Fruit fly (Drosophila melanogaster): ENCODE results near the gene fh.

Gene fh

DNA sequence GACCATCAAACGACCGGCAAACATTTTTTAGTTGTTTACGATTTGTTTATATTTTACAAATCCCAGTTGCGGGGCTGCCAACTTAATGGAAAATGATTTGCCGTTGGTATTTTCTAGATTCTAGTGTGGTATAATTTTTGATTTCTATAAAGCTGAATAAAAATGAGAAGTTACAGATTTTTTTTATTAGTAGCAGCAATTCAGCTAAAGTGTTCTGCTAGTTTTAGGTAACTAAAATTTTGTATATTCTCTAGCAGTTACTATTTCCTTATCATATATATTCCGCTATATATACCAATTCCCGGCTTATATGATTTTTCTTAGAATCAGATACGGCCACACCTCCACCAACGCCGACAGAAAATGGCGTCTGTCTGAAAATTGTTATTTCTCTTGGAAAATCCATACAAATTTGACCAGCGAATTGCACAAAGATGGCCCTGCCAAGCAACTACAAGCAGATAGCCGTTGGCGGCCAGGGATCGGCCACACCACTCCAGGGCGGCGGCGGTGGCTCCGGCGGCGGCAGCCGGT is at the start of gene fh, which contains the start of gene Bap111 (continued):
- TF ChIP-seq grau (tag; optimal IDR thresholded peaks at IDR 0.05) (peak; percentile 19), CG12236 (GFP tag; optimal IDR thresholded peaks at IDR 0.05) (no peak), row (GFP tag; IDR thresholded peaks at IDR 0.05) (peak; percentile 25; the same call in 1 of the 3 replicates), CG10565 (GFP tag; optimal IDR thresholded peaks at IDR 0.05) (no peak), CG7839 (tag; optimal IDR thresholded peaks at IDR 0.05) (no peak), sima (GFP tag; optimal IDR thresholded peaks at IDR 0.05) (no peak), pzg (GFP tag; optimal IDR thresholded peaks at IDR 0.05) (peak; percentile 48), CG8290 (GFP tag; optimal IDR thresholded peaks at IDR 0.05) (no peak), CG8290 (tag; optimal IDR thresholded peaks at IDR 0.05) (no peak), CG12659 (GFP tag; optimal IDR thresholded peaks at IDR 0.05) (peak; percentile 64), Sin3A (optimal IDR thresholded peaks at IDR 0.05) (peak; percentile 16), CG13296 (GFP tag; optimal IDR thresholded peaks at IDR 0.05) (no peak), Stat92E (GFP tag; optimal IDR thresholded peaks at IDR 0.05) (peak in 1 of 3 experiments; percentile 48)

DNA sequence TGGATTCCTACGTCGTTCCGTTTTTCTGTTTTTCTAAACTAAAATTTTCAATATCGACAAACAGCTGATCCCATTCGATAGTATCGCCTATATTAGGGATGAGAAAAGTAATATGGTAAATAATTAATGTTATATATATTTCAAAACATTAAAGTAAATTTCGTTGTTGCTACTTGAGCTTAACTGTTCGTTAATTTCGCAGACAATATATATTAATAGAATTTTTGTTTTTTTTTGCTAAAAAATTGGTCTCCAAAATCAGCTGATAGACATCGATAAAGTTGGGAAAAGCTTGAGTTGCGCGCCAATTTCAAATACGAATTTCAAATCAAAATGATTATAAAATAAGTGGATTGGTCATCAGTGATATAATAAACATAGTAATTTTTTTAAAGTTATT is 47.5 kb upstream of the fh start, which contains the start of gene CG12118:
Gene CG12118 (minus strand): TSS at position 53 of the 400 bp plus-strand sequence.
- TF ChIP-seq CG1602 (GFP tag; optimal IDR thresholded peaks at IDR 0.05) = peak; percentile 83
- TF ChIP-seq CG11085 (GFP tag; IDR thresholded peaks at IDR 0.05) = 0 out of 2 replicates have a peak, but pooled peaks have one; percentile 42
- peak; percentile 79 for TF ChIP-seq lab (GFP tag; optimal IDR thresholded peaks at IDR 0.05)
- peak; percentile 70; the same call in 1 of the 2 replicates for TF ChIP-seq CG42726 (GFP tag; IDR thresholded peaks at IDR 0.05; ENCODE audit: partially characterized antibody)
- peak; percentile 55 for TF ChIP-seq Fer2 (tag; optimal IDR thresholded peaks at IDR 0.05)
- TF ChIP-seq hbn (GFP tag; IDR thresholded peaks at IDR 0.05; ENCODE audit: partially characterized antibody) = peak; percentile 81
- no peak for TF ChIP-seq crol (GFP tag; IDR thresholded peaks at IDR 0.05)
- TF ChIP-seq Kr (GFP tag; optimal IDR thresholded peaks at IDR 0.05) = no peak
- TF ChIP-seq CG8089 (GFP tag; optimal IDR thresholded peaks at IDR 0.05) = no peak
- peak; percentile 65 for TF ChIP-seq CG17612 (GFP tag; IDR thresholded peaks at IDR 0.05)
- TF ChIP-seq ara (GFP tag; IDR thresholded peaks at IDR 0.05) = peak; percentile 73
- peak; percentile 32 for TF ChIP-seq CG11723 (GFP tag; optimal IDR thresholded peaks at IDR 0.05)
- TF ChIP-seq HLH4C (GFP tag; IDR thresholded peaks at IDR 0.05; ENCODE audit: partially characterized antibody) = peak; percentile 90
- peak; percentile 44 for TF ChIP-seq CG7987 (GFP tag; optimal IDR thresholded peaks at IDR 0.05)
- TF ChIP-seq Ssrp (tag; optimal IDR thresholded peaks at IDR 0.05) = peak; percentile 74
- TF ChIP-seq CG15514 (GFP tag; optimal IDR thresholded peaks at IDR 0.05) = peak; percentile 88
- TF ChIP-seq dmrt99B (tag; optimal IDR thresholded peaks at IDR 0.05) = peak; percentile 73
- peak; percentile 77 for TF ChIP-seq PHDP (tag; optimal IDR thresholded peaks at IDR 0.05)
- TF ChIP-seq CG31388 (GFP tag; optimal IDR thresholded peaks at IDR 0.05) = peak; percentile 42
- TF ChIP-seq seq (GFP tag; IDR thresholded peaks at IDR 0.05) = peak; percentile 73
- TF ChIP-seq Neu2 (GFP tag; optimal IDR thresholded peaks at IDR 0.05; ENCODE audit: borderline replicate concordance) = no peak
- peak; percentile 79 for TF ChIP-seq tin (GFP tag; optimal IDR thresholded peaks at IDR 0.05)
- no peak for TF ChIP-seq CG4360 (GFP tag; IDR thresholded peaks at IDR 0.05)
- TF ChIP-seq hth (optimal IDR thresholded peaks at IDR 0.05) = no peak
- peak; percentile 84 for TF ChIP-seq Hr3 (GFP tag; optimal IDR thresholded peaks at IDR 0.05)
- peak; percentile 48 for TF ChIP-seq CG3407 (GFP tag; optimal IDR thresholded peaks at IDR 0.05)
- TF ChIP-seq CG9215 (GFP tag; IDR thresholded peaks at IDR 0.05) = peak; percentile 60
- TF ChIP-seq klu (GFP tag; IDR thresholded peaks at IDR 0.05) = peak; percentile 41; the same call in 1 of the 2 replicates
- TF ChIP-seq pho (GFP tag; optimal IDR thresholded peaks at IDR 0.05) = peak; percentile 56
- TF ChIP-seq CG1529 (GFP tag; optimal IDR thresholded peaks at IDR 0.05) = peak; percentile 40
- peak; percentile 55; the same call in 1 of the 3 replicates for TF ChIP-seq CG11560 (tag; IDR thresholded peaks at IDR 0.05)
- TF ChIP-seq Hand (GFP tag; optimal IDR thresholded peaks at IDR 0.05) = peak; percentile 32
- TF ChIP-seq MESR4 (GFP tag; optimal IDR thresholded peaks at IDR 0.05) = no peak
- TF ChIP-seq CG7271 (tag; optimal IDR thresholded peaks at IDR 0.05) = peak; percentile 3
- peak; percentile 53; the same call in 2 of the 3 replicates for TF ChIP-seq dysf (GFP tag; IDR thresholded peaks at IDR 0.05)
- TF ChIP-seq tap (tag; optimal IDR thresholded peaks at IDR 0.05) = peak; percentile 38
- no peak for TF ChIP-seq jing (GFP tag; optimal IDR thresholded peaks at IDR 0.05)
